Fruit fly (Drosophila melanogaster): Measurements from ENCODE around the gene CG44355.

dm6 chr3L:12305896-12306295, 4.7 kb upstream of the CG44355 start:
- TF ChIP-seq bab1 (GFP tag; optimal IDR thresholded peaks at IDR 0.05) (no peak), Clk (GFP tag; optimal IDR thresholded peaks at IDR 0.05) (no peak), CG11617 (GFP tag; optimal IDR thresholded peaks at IDR 0.05) (no peak), Crg-1 (GFP tag; optimal IDR thresholded peaks at IDR 0.05) (no peak), Hr96 (GFP tag; optimal IDR thresholded peaks at IDR 0.05) (no peak), kay (GFP tag; ENCODE audit: borderline replicate concordance) (no peak)
